Fruit fly (Drosophila melanogaster) whole organism, embryonic: ENCODE measurements around the gene Lcp65Ag2.
A peak's percentile ranks its signal among the peaks of the same experiment; 100 is the strongest.

Experiments used
- Adf1 ChIP-seq: fragments of 200-800 bp; sonication (Bioruptor generic); IDR thresholded peaks from 2 replicates; pipeline ENCODE4 v1.3.6; 2022; ENCODE audit warnings: missing biosample characterization, missing genetic modification characterization
- Bgb ChIP-seq: fragments of 200-800 bp; sonication (Bioruptor generic); IDR thresholded peaks from 2 replicates; pipeline ENCODE4 v1.3.6; 2022; ENCODE audit warnings: missing biosample characterization, missing genetic modification characterization; ENCODE audit not compliant: partially characterized antibody
- Blimp-1 ChIP-seq: fragments of 200-800 bp; sonication (Bioruptor generic); optimal IDR thresholded peaks from 3 replicates; lab custom pipeline; 2018; ENCODE audit warnings: missing biosample characterization, missing genetic modification characterization, mild to moderate bottlenecking, moderate library complexity, missing genetic modification reagents
- CG11695 ChIP-seq: fragments of 200-800 bp; sonication (Bioruptor generic); IDR thresholded peaks from 3 replicates; pipeline ENCODE4 v1.3.6; 2022; ENCODE audit warnings: missing biosample characterization, missing genetic modification characterization
- CG12769 ChIP-seq: fragments of 200-800 bp; sonication (Bioruptor generic); optimal IDR thresholded peaks from 2 replicates; lab custom pipeline; 2019; ENCODE audit warnings: missing biosample characterization, mild to moderate bottlenecking, missing genetic modification characterization, moderate library complexity
- CG12942 ChIP-seq: fragments of 200-800 bp; sonication (Bioruptor generic); optimal IDR thresholded peaks from 3 replicates; lab custom pipeline; 2016; ENCODE audit warnings: missing biosample characterization, missing genetic modification characterization
- CG16815 ChIP-seq: fragments of 200-800 bp; sonication (Bioruptor generic); optimal IDR thresholded peaks from 3 replicates; lab custom pipeline; 2017; ENCODE audit warnings: missing biosample characterization, mild to moderate bottlenecking, missing genetic modification characterization
- CG2202 ChIP-seq: fragments of 200-800 bp; sonication (Bioruptor generic); optimal IDR thresholded peaks from 2 replicates; lab custom pipeline; 2018; ENCODE audit warnings: missing biosample characterization, mild to moderate bottlenecking, missing genetic modification characterization
- CG2875 ChIP-seq: fragments of 200-800 bp; sonication (Bioruptor generic); optimal IDR thresholded peaks from 2 replicates; lab custom pipeline; 2017; ENCODE audit warnings: missing biosample characterization, mild to moderate bottlenecking, missing genetic modification characterization, missing genetic modification reagents
- CG30403 ChIP-seq: fragments of 200-800 bp; sonication (Bioruptor generic); optimal IDR thresholded peaks from 3 replicates; lab custom pipeline; 2016; ENCODE audit warnings: missing biosample characterization, missing genetic modification characterization
- CG3163 ChIP-seq: fragments of 200-800 bp; sonication (Bioruptor generic); optimal IDR thresholded peaks from 3 replicates; lab custom pipeline; 2016; ENCODE audit warnings: missing biosample characterization, missing genetic modification characterization
- CG4282 ChIP-seq: fragments of 200-800 bp; sonication (Bioruptor generic); optimal IDR thresholded peaks from 2 replicates; lab custom pipeline; 2016; ENCODE audit warnings: missing biosample characterization, missing genetic modification characterization
- CG6175 ChIP-seq: fragments of 200-800 bp; sonication (Bioruptor generic); IDR thresholded peaks from 3 replicates; pipeline ENCODE4 v1.3.6; 2022; ENCODE audit warnings: missing biosample characterization, missing genetic modification characterization
- CG6254 ChIP-seq: fragments of 200-800 bp; sonication (Bioruptor generic); optimal IDR thresholded peaks from 3 replicates; lab custom pipeline; 2017; ENCODE audit warnings: mild to moderate bottlenecking, missing biosample characterization, missing genetic modification reagents, missing genetic modification characterization
- CG6654 ChIP-seq: fragments of 200-800 bp; sonication (Bioruptor generic); optimal IDR thresholded peaks from 2 replicates; lab custom pipeline; 2017; ENCODE audit warnings: missing biosample characterization, mild to moderate bottlenecking, missing genetic modification characterization
- CG6689 ChIP-seq: fragments of 200-800 bp; sonication (Bioruptor generic); IDR thresholded peaks from 2 replicates; pipeline ENCODE4 v1.3.6; 2022; ENCODE audit warnings: missing biosample characterization, missing genetic modification characterization
- CG6765 ChIP-seq: fragments of 200-800 bp; sonication (Bioruptor generic); optimal IDR thresholded peaks from 3 replicates; lab custom pipeline; 2017; ENCODE audit warnings: missing biosample characterization, mild to moderate bottlenecking, missing genetic modification characterization
- CG6854 ChIP-seq: fragments of 200-800 bp; sonication (Bioruptor generic); optimal IDR thresholded peaks from 3 replicates; lab custom pipeline; 2017; ENCODE audit warnings: missing biosample characterization, mild to moderate bottlenecking, missing genetic modification characterization
- CG7357 ChIP-seq: fragments of 200-800 bp; sonication (Bioruptor generic); IDR thresholded peaks from 3 replicates; pipeline ENCODE4 v1.3.6; 2022; ENCODE audit warnings: missing biosample characterization, missing genetic modification characterization
- CG8765 ChIP-seq: fragments of 200-800 bp; sonication (Bioruptor generic); IDR thresholded peaks from 2 replicates; pipeline ENCODE4 v1.3.6; 2022; ENCODE audit warnings: missing biosample characterization, missing genetic modification characterization
- CG8924 ChIP-seq: fragments of 200-800 bp; optimal IDR thresholded peaks from 3 replicates; lab custom pipeline; 2019; ENCODE audit warnings: missing biosample characterization, mild to moderate bottlenecking, missing genetic modification characterization, moderate library complexity
- CG9797 ChIP-seq: fragments of 200-800 bp; sonication (Bioruptor generic); optimal IDR thresholded peaks from 3 replicates; lab custom pipeline; 2018; ENCODE audit warnings: missing biosample characterization, mild to moderate bottlenecking, missing genetic modification characterization
- Dip2 ChIP-seq: fragments of 200-800 bp; sonication (Bioruptor generic); IDR thresholded peaks from 2 replicates; pipeline ENCODE4 v1.3.6; 2022; ENCODE audit warnings: missing biosample characterization, missing genetic modification characterization
- HLH4C ChIP-seq: fragments of 200-800 bp; sonication (Bioruptor generic); IDR thresholded peaks from 3 replicates; pipeline ENCODE4 v1.3.6; 2022; ENCODE audit warnings: missing biosample characterization, missing genetic modification characterization; ENCODE audit not compliant: partially characterized antibody
- HLH54F ChIP-seq: fragments of 200-800 bp; sonication (Bioruptor generic); optimal IDR thresholded peaks from 3 replicates; lab custom pipeline; 2016; ENCODE audit warnings: missing biosample characterization, missing genetic modification characterization
- Hand ChIP-seq: fragments of 200-800 bp; sonication (Bioruptor generic); optimal IDR thresholded peaks from 2 replicates; lab custom pipeline; 2017; ENCODE audit warnings: mild to moderate bottlenecking, missing biosample characterization, missing genetic modification reagents, missing genetic modification characterization
- Lhr ChIP-seq: fragments of 200-800 bp; sonication (Bioruptor generic); optimal IDR thresholded peaks from 3 replicates; lab custom pipeline; 2017; ENCODE audit warnings: mild to moderate bottlenecking, missing biosample characterization, missing genetic modification reagents, missing genetic modification characterization
- Usf ChIP-seq: fragments of 200-800 bp; sonication (Bioruptor generic); optimal IDR thresholded peaks from 2 replicates; lab custom pipeline; 2017; ENCODE audit warnings: missing genotype, missing biosample characterization, missing genetic modification characterization
- abd-A ChIP-seq: fragments of 200-800 bp; sonication (Bioruptor generic); optimal IDR thresholded peaks from 3 replicates; lab custom pipeline; 2019; ENCODE audit warnings: missing biosample characterization, mild to moderate bottlenecking, missing genetic modification characterization, moderate library complexity
- ac ChIP-seq: fragments of 200-800 bp; sonication (Bioruptor generic); optimal IDR thresholded peaks from 3 replicates; lab custom pipeline; 2017; ENCODE audit warnings: missing biosample characterization, mild to moderate bottlenecking, missing genetic modification characterization
- amos ChIP-seq: fragments of 200-800 bp; sonication (Bioruptor generic); IDR thresholded peaks from 2 replicates; pipeline ENCODE4 v1.3.6; 2022; ENCODE audit warnings: missing biosample characterization, missing genetic modification characterization; ENCODE audit not compliant: partially characterized antibody
- ara ChIP-seq: fragments of 200-800 bp; sonication (Bioruptor generic); IDR thresholded peaks from 2 replicates; pipeline ENCODE4 v1.3.6; 2022; ENCODE audit warnings: missing biosample characterization, missing genetic modification characterization
- ato ChIP-seq: fragments of 200-800 bp; sonication (Bioruptor generic); IDR thresholded peaks from 2 replicates; pipeline ENCODE4 v1.3.6; 2022; ENCODE audit warnings: missing biosample characterization, missing genetic modification characterization; ENCODE audit not compliant: partially characterized antibody
- bigmax ChIP-seq: fragments of 200-800 bp; sonication (Bioruptor generic); optimal IDR thresholded peaks from 2 replicates; lab custom pipeline; 2018; ENCODE audit warnings: missing biosample characterization, mild to moderate bottlenecking, missing genetic modification characterization
- br ChIP-seq: fragments of >200 bp; optimal IDR thresholded peaks from 2 replicates; lab custom pipeline; 2017
- dmrt11E ChIP-seq: fragments of 200-800 bp; sonication (Bioruptor generic); optimal IDR thresholded peaks from 3 replicates; lab custom pipeline; 2018; ENCODE audit warnings: missing biosample characterization, mild to moderate bottlenecking, missing genetic modification characterization, moderate library complexity
- en ChIP-seq: fragments of 200-800 bp; sonication (Bioruptor generic); optimal IDR thresholded peaks from 2 replicates; lab custom pipeline; 2016; ENCODE audit warnings: missing biosample characterization, missing genetic modification characterization
- fru ChIP-seq: fragments of >200 bp; optimal IDR thresholded peaks from 2 replicates; lab custom pipeline; 2017
- gro ChIP-seq: fragments of 200-800 bp; sonication (Bioruptor generic); optimal IDR thresholded peaks from 2 replicates; lab custom pipeline; 2016; ENCODE audit warnings: missing biosample characterization, missing genetic modification characterization
- gt ChIP-seq: fragments of 200-800 bp; sonication (Bioruptor generic); IDR thresholded peaks from 2 replicates; pipeline ENCODE4 v1.3.6; 2022; ENCODE audit warnings: missing biosample characterization, missing genetic modification characterization
- hb ChIP-seq: fragments of 200-800 bp; sonication (Bioruptor generic); IDR thresholded peaks from 3 replicates; pipeline ENCODE4 v1.3.6; 2022; ENCODE audit warnings: missing biosample characterization, missing genetic modification characterization; ENCODE audit not compliant: partially characterized antibody
- hbn ChIP-seq: fragments of 200-800 bp; sonication (Bioruptor generic); IDR thresholded peaks from 2 replicates; pipeline ENCODE4 v1.3.6; 2022; ENCODE audit warnings: missing biosample characterization, missing genetic modification characterization; ENCODE audit not compliant: partially characterized antibody
- insv ChIP-seq, 2 experiments: fragments of 200-800 bp; sonication (Bioruptor generic); optimal IDR thresholded peaks; 3 replicates each; lab custom pipeline; 2016 to 2018; ENCODE audit warnings: missing biosample characterization in 2 of 2, missing genetic modification characterization in 2 of 2
- nerfin-1 ChIP-seq: fragments of 200-800 bp; sonication (Bioruptor generic); optimal IDR thresholded peaks from 3 replicates; lab custom pipeline; 2019; ENCODE audit warnings: missing biosample characterization, mild to moderate bottlenecking, missing genetic modification characterization, moderate library complexity
- nom ChIP-seq: fragments of 200-800 bp; sonication (Bioruptor generic); optimal IDR thresholded peaks from 2 replicates; lab custom pipeline; 2017; ENCODE audit warnings: missing biosample characterization, missing genetic modification characterization, mild to moderate bottlenecking, moderate library complexity, missing genetic modification reagents
- p53 ChIP-seq: fragments of 200-800 bp; sonication (Bioruptor generic); optimal IDR thresholded peaks from 2 replicates; lab custom pipeline; 2016; ENCODE audit warnings: missing biosample characterization, missing genetic modification characterization
- pros ChIP-seq: fragments of 200-800 bp; sonication (Bioruptor generic); optimal IDR thresholded peaks from 3 replicates; lab custom pipeline; 2019; ENCODE audit warnings: missing biosample characterization, mild to moderate bottlenecking, missing genetic modification characterization, moderate library complexity
- sens-2 ChIP-seq: fragments of 200-800 bp; sonication (Bioruptor generic); IDR thresholded peaks from 2 replicates; pipeline ENCODE4 v1.3.6; 2022; ENCODE audit warnings: missing biosample characterization, missing genetic modification characterization
- tio ChIP-seq: fragments of 200-800 bp; sonication (Bioruptor generic); optimal IDR thresholded peaks from 2 replicates; lab custom pipeline; 2017; ENCODE audit warnings: missing biosample characterization, missing genetic modification characterization, inconsistent platforms
- trh ChIP-seq: fragments of 200-800 bp; sonication (Bioruptor generic); optimal IDR thresholded peaks from 2 replicates; lab custom pipeline; 2016; ENCODE audit warnings: missing biosample characterization, missing genetic modification characterization
- wor ChIP-seq: fragments of 200-800 bp; sonication (Bioruptor generic); IDR thresholded peaks from 2 replicates; pipeline ENCODE4 v1.3.6; 2022; ENCODE audit warnings: missing biosample characterization, missing genetic modification characterization

Lcp65Ag2 gene

DNA sequence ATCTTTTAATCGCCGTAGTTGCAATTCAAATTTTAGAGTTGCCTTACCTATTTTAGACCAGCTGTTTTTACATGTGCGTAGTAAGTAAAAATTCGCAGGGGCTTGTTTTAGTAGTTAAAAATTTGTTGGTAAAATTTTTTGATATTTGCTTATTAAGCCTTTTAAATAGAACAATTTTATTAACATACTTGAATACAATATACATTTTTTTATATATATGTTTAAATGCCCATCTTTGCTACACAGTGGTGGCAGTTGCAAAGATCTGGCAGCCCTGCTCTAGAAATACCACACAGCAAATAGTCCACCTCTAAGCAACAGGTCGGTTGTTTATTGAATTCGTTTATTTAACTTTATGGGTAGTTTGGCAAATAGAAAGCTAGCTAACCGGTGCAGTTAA, 38.7 kb downstream of the Lcp65Ag2 start, which contains the start of the genes CG10467 and loj (continued):
- peak; percentile 72 for TF ChIP-seq CG2875 (GFP tag; lab: Kevin White, UChicago)
- TF ChIP-seq gro: peak; percentile 71
- peak; percentile 96 for TF ChIP-seq CG6689 (GFP tag; lab: Robert Waterston, UW)
- peak; percentile 90 for TF ChIP-seq Lhr
- peak; percentile 56 for TF ChIP-seq CG3163 (GFP tag; lab: Kevin White, UChicago)
- peak; percentile 61 for TF ChIP-seq Hand (GFP tag; lab: Kevin White, UChicago)
- peak; percentile 98 for TF ChIP-seq CG16815 (GFP tag; lab: Kevin White, UChicago)
- no peak for TF ChIP-seq br (lab: Kevin White, UChicago)
- TF ChIP-seq Blimp-1 (GFP tag; lab: Kevin White, UChicago): peak; percentile 94
- TF ChIP-seq CG4282 (GFP tag; lab: Kevin White, UChicago): peak; percentile 43
- TF ChIP-seq insv (GFP tag; optimal IDR thresholded peaks at IDR 0.05; lab: Kevin White, UChicago): peak in 1 of 2 experiments; percentile 63
- peak; percentile 95 for TF ChIP-seq wor (GFP tag; lab: Robert Waterston, UW)
- peak; percentile 79 for TF ChIP-seq Adf1 (GFP tag; lab: Robert Waterston, UW)
- TF ChIP-seq hbn (GFP tag; lab: Robert Waterston, UW): peak; percentile 63
- peak; percentile 86 for TF ChIP-seq HLH54F (GFP tag; lab: Kevin White, UChicago)
- peak; percentile 98 for TF ChIP-seq dmrt11E (tag; lab: Kevin White, UChicago)
- peak; percentile 59 for TF ChIP-seq Bgb
- TF ChIP-seq CG6765 (GFP tag; lab: Kevin White, UChicago): peak; percentile 74
- peak; percentile 56; the same call in 1 of the 2 replicates for TF ChIP-seq Dip2 (GFP tag; lab: Robert Waterston, UW)
- TF ChIP-seq CG7357: peak; percentile 92
- TF ChIP-seq Usf (GFP tag; lab: Kevin White, UChicago): peak; percentile 93
- TF ChIP-seq sens-2: peak; percentile 87
- TF ChIP-seq CG6654 (GFP tag; lab: Kevin White, UChicago): peak; percentile 83
- TF ChIP-seq CG12942 (GFP tag; lab: Kevin White, UChicago): peak; percentile 98
- TF ChIP-seq amos (GFP tag; lab: Robert Waterston, UW): peak; percentile 70
- TF ChIP-seq gt (GFP tag; lab: Robert Waterston, UW): peak; percentile 94
- TF ChIP-seq hb: peak; percentile 46
- no peak for TF ChIP-seq abd-A
- peak; percentile 91 for TF ChIP-seq CG6175
- peak; percentile 59 for TF ChIP-seq HLH4C (GFP tag; lab: Robert Waterston, UW)
- no peak; the same call in 1 of the 2 replicates for TF ChIP-seq ato (GFP tag; lab: Robert Waterston, UW)
- TF ChIP-seq CG8924 (tag; lab: Kevin White, UChicago): peak; percentile 96
- TF ChIP-seq nerfin-1 (tag; lab: Kevin White, UChicago): peak; percentile 93
- peak; percentile 96 for TF ChIP-seq ara (GFP tag; lab: Robert Waterston, UW)
- no peak for TF ChIP-seq p53 (GFP tag; lab: Kevin White, UChicago)
- peak; percentile 90 for TF ChIP-seq CG2202 (tag; lab: Kevin White, UChicago)
- TF ChIP-seq trh (GFP tag; lab: Kevin White, UChicago): peak; percentile 95
- TF ChIP-seq fru (lab: Kevin White, UChicago): no peak
- TF ChIP-seq CG11695 (GFP tag; lab: Robert Waterston, UW): peak; percentile 89
- TF ChIP-seq CG6254: peak; percentile 80
- no peak for TF ChIP-seq pros
- TF ChIP-seq en (GFP tag; lab: Kevin White, UChicago): peak; percentile 44
- TF ChIP-seq bigmax: no peak
- TF ChIP-seq tio: peak; percentile 96
- peak; percentile 47 for TF ChIP-seq CG9797 (GFP tag; lab: Kevin White, UChicago)
- no peak for TF ChIP-seq CG12769
- peak; percentile 95 for TF ChIP-seq CG8765
- TF ChIP-seq nom: no peak
- peak; percentile 26 for TF ChIP-seq CG6854 (GFP tag; lab: Kevin White, UChicago)
- TF ChIP-seq ac (GFP tag; lab: Kevin White, UChicago): peak; percentile 72
- peak; percentile 97 for TF ChIP-seq CG30403
